Fruit fly (Drosophila melanogaster): Measurements from ENCODE around the gene CG43886.

- TF ChIP-seq rn (GFP tag; IDR thresholded peaks at IDR 0.05) (no peak), Ets98B (GFP tag; IDR thresholded peaks at IDR 0.05) (no peak), Pif1B (GFP tag; optimal IDR thresholded peaks at IDR 0.05) (no peak), EcR (GFP tag; optimal IDR thresholded peaks at IDR 0.05) (no peak), Pif1A (GFP tag; optimal IDR thresholded peaks at IDR 0.05) (no peak), CG32121 (GFP tag; IDR thresholded peaks at IDR 0.05) (no peak), CG9948 (tag; optimal IDR thresholded peaks at IDR 0.05) (no peak), CG34367 (tag; optimal IDR thresholded peaks at IDR 0.05) (no peak)
Observed at dm6 chr3L:8121590-8121989, 38.0 kb downstream of the CG43886 start, which contains the start of gene ldbr.
